Fruit fly (Drosophila melanogaster) whole organism, prepupa: ENCODE measurements around the gene SPoCk.
A peak's percentile ranks its signal among the peaks of the same experiment; 100 is the strongest.

Experiments
- Blimp-1 ChIP-seq: fragments of 200-800 bp; sonication (Bioruptor generic); optimal IDR thresholded peaks from 3 replicates; lab custom pipeline; 2017; ENCODE audit warnings: missing biosample characterization, missing genetic modification characterization, mild to moderate bottlenecking, moderate library complexity, missing genetic modification reagents
- CG11294 ChIP-seq: fragments of 200-800 bp; sonication (Bioruptor generic); IDR thresholded peaks from 2 replicates; pipeline ENCODE4 v1.3.6; 2022; ENCODE audit warnings: missing biosample characterization, missing genetic modification characterization
- CG15336 ChIP-seq: fragments of 200-800 bp; sonication (Bioruptor generic); IDR thresholded peaks from 2 replicates; pipeline ENCODE4 v1.3.6; 2022; ENCODE audit warnings: missing biosample characterization, missing genetic modification characterization
- CG16779 ChIP-seq: fragments of 200-800 bp; sonication (Bioruptor generic); optimal IDR thresholded peaks from 3 replicates; lab custom pipeline; 2017; ENCODE audit warnings: missing biosample characterization, mild to moderate bottlenecking, missing genetic modification characterization
- CG3032 ChIP-seq: fragments of 200-800 bp; optimal IDR thresholded peaks from 2 replicates; lab custom pipeline; 2019; ENCODE audit warnings: missing biosample characterization, mild to moderate bottlenecking, missing genetic modification characterization, moderate library complexity
- CG32006 ChIP-seq: fragments of 200-800 bp; sonication (Bioruptor generic); optimal IDR thresholded peaks from 3 replicates; lab custom pipeline; 2017; ENCODE audit warnings: missing biosample characterization, mild to moderate bottlenecking, missing genetic modification characterization
- CG3919 ChIP-seq: fragments of 200-800 bp; sonication (Bioruptor generic); optimal IDR thresholded peaks from 3 replicates; lab custom pipeline; 2016; ENCODE audit warnings: missing biosample characterization, missing genetic modification characterization
- CG4318 ChIP-seq: fragments of 200-800 bp; sonication (Bioruptor generic); optimal IDR thresholded peaks from 3 replicates; lab custom pipeline; 2017; ENCODE audit warnings: missing biosample characterization, mild to moderate bottlenecking, missing genetic modification characterization
- CG6163 ChIP-seq: fragments of 200-800 bp; sonication (Bioruptor generic); IDR thresholded peaks from 3 replicates; pipeline ENCODE4 v1.3.6; 2022; ENCODE audit warnings: missing biosample characterization, missing genetic modification characterization
- CG6276 ChIP-seq: fragments of 200-800 bp; sonication (Bioruptor generic); optimal IDR thresholded peaks from 2 replicates; lab custom pipeline; 2017; ENCODE audit warnings: missing biosample characterization, mild to moderate bottlenecking, missing genetic modification characterization
- CG6808 ChIP-seq: fragments of 200-800 bp; sonication (Bioruptor generic); optimal IDR thresholded peaks from 3 replicates; lab custom pipeline; 2017; ENCODE audit warnings: missing biosample characterization, missing genetic modification characterization, mild to moderate bottlenecking, moderate library complexity, missing genetic modification reagents
- CG6854 ChIP-seq: fragments of 200-800 bp; sonication (Bioruptor generic); optimal IDR thresholded peaks from 2 replicates; lab custom pipeline; 2017; ENCODE audit warnings: missing biosample characterization, mild to moderate bottlenecking, missing genetic modification characterization
- CG8319 ChIP-seq: fragments of 200-800 bp; sonication (Bioruptor generic); optimal IDR thresholded peaks from 3 replicates; lab custom pipeline; 2016; ENCODE audit warnings: missing biosample characterization, missing genetic modification characterization
- CG9139 ChIP-seq: fragments of 200-800 bp; sonication (Bioruptor generic); optimal IDR thresholded peaks from 3 replicates; lab custom pipeline; 2017; ENCODE audit warnings: missing biosample characterization, mild to moderate bottlenecking, missing genetic modification characterization
- Eip78C ChIP-seq: fragments of 200-800 bp; sonication (Bioruptor generic); peaks from one replicate; lab custom pipeline; 2016; ENCODE audit warnings: missing biosample characterization, missing genetic modification characterization
- Gug ChIP-seq: fragments of 200-800 bp; sonication (Bioruptor generic); IDR thresholded peaks from 2 replicates; pipeline ENCODE4 v1.3.6; 2022; ENCODE audit warnings: missing biosample characterization, missing genetic modification characterization
- Hr4 ChIP-seq: fragments of 200-800 bp; sonication (Bioruptor generic); optimal IDR thresholded peaks from 3 replicates; lab custom pipeline; 2016; ENCODE audit warnings: missing biosample characterization, missing genetic modification characterization
- Lpt ChIP-seq: fragments of 200-800 bp; sonication (Bioruptor generic); optimal IDR thresholded peaks from 3 replicates; lab custom pipeline; 2016; ENCODE audit warnings: missing biosample characterization, missing genetic modification characterization
- OdsH ChIP-seq: fragments of 200-800 bp; sonication (Bioruptor generic); optimal IDR thresholded peaks from 3 replicates; lab custom pipeline; 2016; ENCODE audit warnings: missing biosample characterization, missing genetic modification characterization
- Smox ChIP-seq: fragments of 200-800 bp; sonication (Bioruptor generic); optimal IDR thresholded peaks from 3 replicates; lab custom pipeline; 2016; ENCODE audit warnings: missing biosample characterization, missing genetic modification characterization
- Sox102F ChIP-seq: fragments of 200-800 bp; sonication (Bioruptor generic); optimal IDR thresholded peaks from 2 replicates; lab custom pipeline; 2016; ENCODE audit warnings: missing biosample characterization, mild to moderate bottlenecking, missing genetic modification characterization
- Sox14 ChIP-seq: fragments of 200-800 bp; sonication (Bioruptor generic); optimal IDR thresholded peaks from 3 replicates; lab custom pipeline; 2016; ENCODE audit warnings: missing biosample characterization, missing genetic modification characterization
- achi ChIP-seq: fragments of 200-800 bp; sonication (Bioruptor generic); optimal IDR thresholded peaks from 3 replicates; lab custom pipeline; 2016; ENCODE audit warnings: missing biosample characterization, missing genetic modification characterization
- acj6 ChIP-seq: fragments of 200-800 bp; sonication (Bioruptor generic); optimal IDR thresholded peaks from 3 replicates; lab custom pipeline; 2016; ENCODE audit warnings: missing biosample characterization, missing genetic modification characterization
- cyc ChIP-seq: fragments of 200-800 bp; sonication (Bioruptor generic); optimal IDR thresholded peaks from 3 replicates; lab custom pipeline; 2016; ENCODE audit warnings: missing biosample characterization, missing genetic modification characterization
- dsx ChIP-seq: fragments of 200-800 bp; optimal IDR thresholded peaks from 3 replicates; lab custom pipeline; 2019; ENCODE audit warnings: missing biosample characterization, mild to moderate bottlenecking, missing genetic modification characterization, moderate library complexity; ENCODE audit not compliant: poor library complexity, severe bottlenecking
- eg ChIP-seq: fragments of 200-800 bp; sonication (Bioruptor generic); IDR thresholded peaks from 3 replicates; pipeline ENCODE4 v1.3.6; 2022; ENCODE audit warnings: missing biosample characterization, missing genetic modification characterization
- esn ChIP-seq: fragments of 200-800 bp; sonication (Bioruptor generic); optimal IDR thresholded peaks from 2 replicates; lab custom pipeline; 2016; ENCODE audit warnings: missing biosample characterization, mild to moderate bottlenecking, missing genetic modification characterization, moderate library complexity
- fd59A ChIP-seq: fragments of 200-800 bp; sonication (Bioruptor generic); optimal IDR thresholded peaks from 2 replicates; lab custom pipeline; 2017; ENCODE audit warnings: missing biosample characterization, mild to moderate bottlenecking, missing genetic modification characterization, missing genetic modification reagents
- fkh ChIP-seq: fragments of 200-800 bp; sonication (Bioruptor generic); optimal IDR thresholded peaks from 3 replicates; lab custom pipeline; 2017; ENCODE audit warnings: missing biosample characterization, mild to moderate bottlenecking, missing genetic modification characterization, moderate library complexity
- lz ChIP-seq: fragments of 200-800 bp; sonication (Bioruptor generic); optimal IDR thresholded peaks from 3 replicates; lab custom pipeline; 2016; ENCODE audit warnings: missing biosample characterization, missing genetic modification characterization
- net ChIP-seq: fragments of 200-800 bp; sonication (Bioruptor generic); optimal IDR thresholded peaks from 3 replicates; lab custom pipeline; 2016; ENCODE audit warnings: missing biosample characterization, missing genetic modification characterization
- salr ChIP-seq, 2 experiments: fragments of 200-800 bp; sonication (Bioruptor generic); optimal IDR thresholded peaks; 3 replicates each; lab custom pipeline; 2016 to 2018; ENCODE audit warnings: missing biosample characterization in 2 of 2, missing genetic modification characterization in 2 of 2, mild to moderate bottlenecking in 1 of 2
- ss ChIP-seq, 2 experiments: fragments of 200-800 bp; sonication (Bioruptor generic); optimal IDR thresholded peaks; 2 replicates in 1 of 2; 3 replicates in 1 of 2; lab custom pipeline; 2017 to 2018; ENCODE audit warnings: mild to moderate bottlenecking in 2 of 2, missing biosample characterization in 2 of 2, missing genetic modification characterization in 2 of 2, moderate library complexity in 1 of 2
- svp ChIP-seq: fragments of 200-800 bp; sonication (Bioruptor generic); peaks from one replicate; lab custom pipeline; 2016; ENCODE audit warnings: missing biosample characterization, missing genetic modification characterization
- vri ChIP-seq: fragments of 200-800 bp; sonication (Bioruptor generic); optimal IDR thresholded peaks from 3 replicates; lab custom pipeline; 2016; ENCODE audit warnings: missing biosample characterization, mild to moderate bottlenecking, missing genetic modification characterization

Gene SPoCk

dm6 chr3L:22773383-22773873 is 24.2 kb downstream of the SPoCk start:
- TF ChIP-seq CG6163 (GFP tag; lab: Robert Waterston, UW) (peak; percentile 51; the same call in 1 of the 3 replicates), CG3032 (tag; lab: Kevin White, UChicago) (no peak), CG8319 (GFP tag; lab: Kevin White, UChicago) (no peak), CG32006 (GFP tag; lab: Kevin White, UChicago) (no peak), eg (GFP tag; lab: Robert Waterston, UW) (0 out of 3 replicates have a peak, but pooled peaks have one; percentile 41), net (GFP tag; lab: Kevin White, UChicago) (no peak), esn (peak; percentile 14), OdsH (no peak), Eip78C (GFP tag; lab: Kevin White, UChicago) (no peak), cyc (GFP tag; lab: Kevin White, UChicago) (no peak), lz (GFP tag; lab: Kevin White, UChicago) (no peak), Smox (GFP tag; lab: Kevin White, UChicago) (no peak), ss (GFP tag; optimal IDR thresholded peaks at IDR 0.05; lab: Kevin White, UChicago) (peak in 1 of 2 experiments; percentile 51), Sox14 (GFP tag; lab: Kevin White, UChicago) (peak; percentile 29), dsx (no peak), CG9139 (GFP tag; lab: Kevin White, UChicago) (peak; percentile 12), CG15336 (GFP tag; lab: Robert Waterston, UW) (0 out of 2 replicates have a peak, but pooled peaks have one; percentile 24), CG6808 (GFP tag; lab: Kevin White, UChicago) (peak; percentile 1), CG16779 (tag; lab: Kevin White, UChicago) (no peak), salr (GFP tag; optimal IDR thresholded peaks at IDR 0.05; lab: Kevin White, UChicago) (no peak), svp (GFP tag; lab: Kevin White, UChicago) (peak; percentile 71), Blimp-1 (GFP tag; lab: Kevin White, UChicago) (no peak), fd59A (GFP tag; lab: Kevin White, UChicago) (no peak), CG6854 (GFP tag; lab: Kevin White, UChicago) (peak; percentile 22), Lpt (GFP tag; lab: Kevin White, UChicago) (peak; percentile 10), Sox102F (GFP tag; lab: Kevin White, UChicago) (no peak)

DNA sequence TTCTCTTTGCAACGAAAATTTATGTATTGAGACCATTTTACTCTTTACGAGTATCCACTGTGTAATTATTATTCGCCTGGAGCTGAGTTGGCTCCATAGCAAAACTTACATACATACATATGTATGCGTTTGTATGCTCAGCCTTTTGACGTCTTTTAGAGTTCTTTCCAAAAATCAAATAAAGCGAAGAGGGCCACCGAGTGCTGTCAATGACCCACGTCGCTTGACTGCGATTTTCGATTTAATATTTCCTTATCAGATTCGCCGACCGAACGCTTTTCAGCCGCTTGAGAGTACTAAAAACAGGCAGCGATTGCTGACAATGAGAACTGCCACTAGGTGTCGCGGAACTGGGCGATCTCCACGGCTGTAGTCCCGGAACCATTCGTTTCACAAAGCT is 25.2 kb downstream of the SPoCk start:
- TF ChIP-seq Sox102F (GFP tag; lab: Kevin White, UChicago) (peak; percentile 11), svp (GFP tag; lab: Kevin White, UChicago) (peak; percentile 92), cyc (GFP tag; lab: Kevin White, UChicago) (peak; percentile 20), salr (GFP tag; optimal IDR thresholded peaks at IDR 0.05; lab: Kevin White, UChicago) (no peak), eg (GFP tag; lab: Robert Waterston, UW) (no peak)

DNA sequence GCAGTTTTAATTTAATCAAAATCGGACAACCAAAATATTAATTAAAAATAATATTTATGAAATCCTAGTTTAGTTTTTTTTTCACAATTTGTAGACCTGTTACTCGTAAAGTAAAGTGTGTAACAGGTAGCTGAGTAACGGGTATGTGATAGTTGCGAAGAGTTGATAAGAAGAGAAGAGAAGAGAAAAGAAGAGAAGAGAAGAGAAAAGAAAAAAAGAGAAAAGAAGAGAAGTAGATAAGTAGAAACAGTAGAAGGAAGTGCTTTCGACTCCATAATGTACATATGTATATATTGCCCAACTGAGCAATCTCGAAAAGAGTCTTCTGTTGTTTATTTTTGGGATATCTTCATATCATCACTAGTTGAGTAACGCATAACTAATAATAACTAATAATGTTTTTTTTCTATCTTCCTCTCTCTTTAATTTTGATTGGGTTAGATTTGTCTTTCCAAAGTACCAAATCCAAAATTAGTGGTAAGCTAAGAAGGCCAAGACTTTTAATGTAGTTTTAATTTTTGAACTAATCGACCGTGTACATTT is 38.8 kb downstream of the SPoCk start, which contains the start of gene CG14448:
TSS of gene CG14448 (plus strand) at position 493 of the 543 bp plus-strand sequence.
- TF ChIP-seq CG6276 (GFP tag; lab: Kevin White, UChicago) (no peak), CG4318 (GFP tag; lab: Kevin White, UChicago) (no peak), Blimp-1 (GFP tag; lab: Kevin White, UChicago) (no peak), CG11294 (GFP tag; lab: Robert Waterston, UW) (no peak), fkh (GFP tag; lab: Kevin White, UChicago) (no peak), Hr4 (GFP tag; lab: Kevin White, UChicago) (no peak), CG32006 (GFP tag; lab: Kevin White, UChicago) (no peak), vri (GFP tag; lab: Kevin White, UChicago) (no peak), eg (GFP tag; lab: Robert Waterston, UW) (no peak), CG3919 (GFP tag; lab: Kevin White, UChicago) (no peak), CG6808 (GFP tag; lab: Kevin White, UChicago) (no peak), Gug (GFP tag; lab: Robert Waterston, UW) (no peak), achi (GFP tag; lab: Kevin White, UChicago) (no peak), Lpt (GFP tag; lab: Kevin White, UChicago) (no peak), acj6 (GFP tag; lab: Kevin White, UChicago) (no peak), svp (GFP tag; lab: Kevin White, UChicago) (no peak)
